Fruit fly (Drosophila melanogaster) whole organism, embryonic: ENCODE results near the gene CG43077.

Experiments
- ATbp ChIP-seq: fragments of 200-800 bp; sonication (Bioruptor generic); optimal IDR thresholded peaks from 2 replicates; lab custom pipeline; 2017; ENCODE audit warnings: missing biosample characterization, mild to moderate bottlenecking, missing genetic modification characterization, missing genetic modification reagents
- Bdp1 ChIP-seq: fragments of 200-800 bp; sonication (Bioruptor generic); optimal IDR thresholded peaks from 3 replicates; lab custom pipeline; 2016; ENCODE audit warnings: missing biosample characterization, missing genetic modification characterization
- CG1024 ChIP-seq: fragments of 200-800 bp; sonication (Bioruptor generic); IDR thresholded peaks from 2 replicates; pipeline ENCODE4 v1.3.6; 2022; ENCODE audit warnings: missing biosample characterization, missing genetic modification characterization
- CG10267 ChIP-seq: fragments of 200-800 bp; sonication (Bioruptor generic); optimal IDR thresholded peaks from 2 replicates; lab custom pipeline; 2018; ENCODE audit warnings: missing biosample characterization, mild to moderate bottlenecking, missing genetic modification characterization, moderate library complexity
- CG10431 ChIP-seq: fragments of 200-800 bp; sonication (Bioruptor generic); optimal IDR thresholded peaks from 3 replicates; lab custom pipeline; 2018; ENCODE audit warnings: missing biosample characterization, mild to moderate bottlenecking, missing genetic modification characterization
- CG10462 ChIP-seq: fragments of 200-800 bp; sonication (Bioruptor generic); optimal IDR thresholded peaks from 2 replicates; lab custom pipeline; 2016; ENCODE audit warnings: missing biosample characterization, missing genetic modification characterization
- CG12155 ChIP-seq: fragments of 200-800 bp; sonication (Bioruptor generic); optimal IDR thresholded peaks from 3 replicates; lab custom pipeline; 2016; ENCODE audit warnings: missing biosample characterization, missing genetic modification characterization
- CG12219 ChIP-seq: fragments of 200-800 bp; sonication (Bioruptor generic); optimal IDR thresholded peaks from 3 replicates; lab custom pipeline; 2018; ENCODE audit warnings: missing biosample characterization, mild to moderate bottlenecking, missing genetic modification characterization
- CG13775 ChIP-seq: fragments of 200-800 bp; sonication (Bioruptor generic); optimal IDR thresholded peaks from 3 replicates; lab custom pipeline; 2017; ENCODE audit warnings: missing biosample characterization, mild to moderate bottlenecking, missing genetic modification characterization
- CG15514 ChIP-seq: fragments of 200-800 bp; sonication (Bioruptor generic); optimal IDR thresholded peaks from 3 replicates; lab custom pipeline; 2017; ENCODE audit warnings: missing biosample characterization, missing genetic modification characterization, mild to moderate bottlenecking, moderate library complexity, missing genetic modification reagents
- CG17359 ChIP-seq: fragments of 200-800 bp; sonication (Bioruptor generic); optimal IDR thresholded peaks from 3 replicates; lab custom pipeline; 2018; ENCODE audit warnings: missing biosample characterization, mild to moderate bottlenecking, missing genetic modification characterization, moderate library complexity
- CG18619 ChIP-seq: fragments of 200-800 bp; sonication (Bioruptor generic); optimal IDR thresholded peaks from 3 replicates; lab custom pipeline; 2017; ENCODE audit warnings: missing biosample characterization, mild to moderate bottlenecking, missing genetic modification characterization
- CG2199 ChIP-seq: fragments of 200-800 bp; sonication (Bioruptor generic); IDR thresholded peaks from 3 replicates; pipeline ENCODE4 v1.3.6; 2022; ENCODE audit warnings: missing biosample characterization, missing genetic modification characterization
- CG2712 ChIP-seq: fragments of 200-800 bp; optimal IDR thresholded peaks from 3 replicates; lab custom pipeline; 2019; ENCODE audit warnings: missing biosample characterization, mild to moderate bottlenecking, missing genetic modification characterization, moderate library complexity
- CG31388 ChIP-seq: fragments of 200-800 bp; sonication (Bioruptor generic); optimal IDR thresholded peaks from 2 replicates; lab custom pipeline; 2016; ENCODE audit warnings: missing biosample characterization, missing genetic modification characterization
- CG33213 ChIP-seq: fragments of 200-800 bp; sonication (Bioruptor generic); optimal IDR thresholded peaks from 3 replicates; lab custom pipeline; 2016; ENCODE audit warnings: missing biosample characterization, missing genetic modification characterization
- CG3995 ChIP-seq: fragments of 200-800 bp; sonication (Bioruptor generic); optimal IDR thresholded peaks from 3 replicates; lab custom pipeline; 2016; ENCODE audit warnings: missing biosample characterization, missing genetic modification characterization
- CG42726 ChIP-seq: fragments of 200-800 bp; sonication (Bioruptor generic); IDR thresholded peaks from 2 replicates; pipeline ENCODE4 v1.3.6; 2022; ENCODE audit warnings: missing biosample characterization, missing genetic modification characterization; ENCODE audit not compliant: partially characterized antibody
- CG7357 ChIP-seq: fragments of 200-800 bp; sonication (Bioruptor generic); IDR thresholded peaks from 3 replicates; pipeline ENCODE4 v1.3.6; 2022; ENCODE audit warnings: missing biosample characterization, missing genetic modification characterization
- Eip74EF ChIP-seq, 2 experiments: fragments of 200-800 bp in 1 of 2; fragments of >200 bp in 1 of 2; sonication (Bioruptor generic) in 1 of 2; optimal IDR thresholded peaks; 2 replicates each; lab custom pipeline; 2017 to 2019; ENCODE audit warnings: missing biosample characterization in 2 of 2, missing genetic modification characterization in 2 of 2, mild to moderate bottlenecking in 1 of 2, moderate library complexity in 1 of 2
- Ets97D ChIP-seq: fragments of 200-800 bp; sonication (Bioruptor generic); optimal IDR thresholded peaks from 3 replicates; lab custom pipeline; 2016; ENCODE audit warnings: missing biosample characterization, missing genetic modification characterization
- Fer3 ChIP-seq: fragments of 200-800 bp; sonication (Bioruptor generic); optimal IDR thresholded peaks from 2 replicates; lab custom pipeline; 2018; ENCODE audit warnings: missing biosample characterization, mild to moderate bottlenecking, missing genetic modification characterization, moderate library complexity
- Gug ChIP-seq: fragments of 200-800 bp; sonication (Bioruptor generic); IDR thresholded peaks from 4 replicates; pipeline ENCODE4 v1.3.6; 2022; ENCODE audit warnings: missing biosample characterization, missing genetic modification characterization
- HmgD ChIP-seq: fragments of 200-800 bp; sonication (Bioruptor generic); optimal IDR thresholded peaks from 3 replicates; lab custom pipeline; 2016; ENCODE audit warnings: missing biosample characterization, missing genetic modification characterization
- Hr78 ChIP-seq, 2 experiments: fragments of 200-800 bp in 1 of 2; fragments of >200 bp in 1 of 2; sonication (Bioruptor generic) in 1 of 2; optimal IDR thresholded peaks; 2 replicates each; lab custom pipeline; 2017 to 2019; ENCODE audit warnings: missing biosample characterization in 2 of 2, missing genetic modification characterization in 2 of 2, mild to moderate bottlenecking in 1 of 2, moderate library complexity in 1 of 2
- MESR4 ChIP-seq: fragments of 200-800 bp; sonication (Bioruptor generic); optimal IDR thresholded peaks from 2 replicates; lab custom pipeline; 2018; ENCODE audit warnings: missing biosample characterization, mild to moderate bottlenecking, missing genetic modification characterization, moderate library complexity
- NK7.1 ChIP-seq: fragments of 200-800 bp; sonication (Bioruptor generic); optimal IDR thresholded peaks from 3 replicates; lab custom pipeline; 2016; ENCODE audit warnings: missing biosample characterization, missing genetic modification characterization
- Poxn ChIP-seq: fragments of 200-800 bp; sonication (Bioruptor generic); IDR thresholded peaks from 2 replicates; pipeline ENCODE4 v1.3.6; 2022; ENCODE audit warnings: missing biosample characterization, missing genetic modification characterization
- TFAM ChIP-seq: fragments of 200-800 bp; sonication (Bioruptor generic); optimal IDR thresholded peaks from 2 replicates; lab custom pipeline; 2017; ENCODE audit warnings: missing biosample characterization, missing genetic modification characterization, inconsistent platforms
- Tbp ChIP-seq: fragments of >200 bp; optimal IDR thresholded peaks from 2 replicates; lab custom pipeline; 2018; ENCODE audit warnings: missing biosample characterization, missing genetic modification characterization
- bsh ChIP-seq, 2 experiments: fragments of 200-800 bp; sonication (Bioruptor generic); optimal IDR thresholded peaks; 2 replicates each; lab custom pipeline; 2017 to 2018; ENCODE audit warnings: mild to moderate bottlenecking in 2 of 2, missing biosample characterization in 2 of 2, missing genetic modification characterization in 2 of 2, moderate library complexity in 1 of 2
- dan ChIP-seq: fragments of 200-800 bp; sonication (Bioruptor generic); IDR thresholded peaks from 2 replicates; pipeline ENCODE4 v1.3.6; 2022; ENCODE audit warnings: missing biosample characterization, missing genetic modification characterization
- ems ChIP-seq: fragments of 200-800 bp; sonication (Bioruptor generic); optimal IDR thresholded peaks from 3 replicates; lab custom pipeline; 2016; ENCODE audit warnings: missing biosample characterization, missing genetic modification characterization
- fd102C ChIP-seq: fragments of 200-800 bp; sonication (Bioruptor generic); optimal IDR thresholded peaks from 2 replicates; lab custom pipeline; 2018; ENCODE audit warnings: missing biosample characterization, mild to moderate bottlenecking, missing genetic modification characterization, moderate library complexity
- fu2 ChIP-seq: fragments of 200-800 bp; sonication (Bioruptor generic); optimal IDR thresholded peaks from 2 replicates; lab custom pipeline; 2016; ENCODE audit warnings: missing biosample characterization, missing genetic modification characterization
- jing ChIP-seq: fragments of 200-800 bp; sonication (Bioruptor generic); optimal IDR thresholded peaks from 2 replicates; lab custom pipeline; 2018; ENCODE audit warnings: missing biosample characterization, mild to moderate bottlenecking, missing genetic modification characterization
- nau ChIP-seq: fragments of 200-800 bp; sonication (Bioruptor generic); optimal IDR thresholded peaks from 3 replicates; lab custom pipeline; 2017; ENCODE audit warnings: missing biosample characterization, mild to moderate bottlenecking, missing genetic modification characterization, missing genetic modification reagents
- nerfin-1 ChIP-seq: fragments of 200-800 bp; sonication (Bioruptor generic); optimal IDR thresholded peaks from 3 replicates; lab custom pipeline; 2019; ENCODE audit warnings: missing biosample characterization, mild to moderate bottlenecking, missing genetic modification characterization, moderate library complexity
- nom ChIP-seq: fragments of 200-800 bp; sonication (Bioruptor generic); optimal IDR thresholded peaks from 2 replicates; lab custom pipeline; 2017; ENCODE audit warnings: missing biosample characterization, missing genetic modification characterization, mild to moderate bottlenecking, moderate library complexity, missing genetic modification reagents
- p53 ChIP-seq: fragments of 200-800 bp; sonication (Bioruptor generic); optimal IDR thresholded peaks from 2 replicates; lab custom pipeline; 2016; ENCODE audit warnings: missing biosample characterization, missing genetic modification characterization
- pfk ChIP-seq: fragments of 200-800 bp; sonication (Bioruptor generic); optimal IDR thresholded peaks from 2 replicates; lab custom pipeline; 2018; ENCODE audit warnings: missing biosample characterization, mild to moderate bottlenecking, missing genetic modification characterization, moderate library complexity
- ro ChIP-seq: fragments of 200-800 bp; sonication (Bioruptor generic); IDR thresholded peaks from 2 replicates; pipeline ENCODE4 v1.3.6; 2022; ENCODE audit warnings: missing biosample characterization, missing genetic modification characterization
- salm ChIP-seq: fragments of 200-800 bp; sonication (Bioruptor generic); optimal IDR thresholded peaks from 2 replicates; lab custom pipeline; 2018; ENCODE audit warnings: missing biosample characterization, mild to moderate bottlenecking, missing genetic modification characterization
- seq ChIP-seq: fragments of 200-800 bp; sonication (Bioruptor generic); IDR thresholded peaks from 2 replicates; pipeline ENCODE4 v1.3.6; 2022; ENCODE audit warnings: missing biosample characterization, missing genetic modification characterization
- so ChIP-seq: fragments of 200-800 bp; sonication (Bioruptor generic); IDR thresholded peaks from 3 replicates; pipeline ENCODE4 v1.3.6; 2022; ENCODE audit warnings: missing biosample characterization, missing genetic modification characterization
- toy ChIP-seq: fragments of 200-800 bp; sonication (Bioruptor generic); IDR thresholded peaks from 2 replicates; pipeline ENCODE4 v1.3.6; 2022; ENCODE audit warnings: missing biosample characterization, missing genetic modification characterization
- tx ChIP-seq: fragments of 200-800 bp; sonication (Bioruptor generic); optimal IDR thresholded peaks from 2 replicates; lab custom pipeline; 2016; ENCODE audit warnings: missing biosample characterization, missing genetic modification characterization
- zfh1 ChIP-seq: fragments of 200-800 bp; sonication (Bioruptor generic); IDR thresholded peaks from 3 replicates; pipeline ENCODE4 v1.3.6; 2022; ENCODE audit warnings: missing biosample characterization, missing genetic modification characterization
- zfh2 ChIP-seq: fragments of 200-800 bp; sonication (Bioruptor generic); optimal IDR thresholded peaks from 2 replicates; lab custom pipeline; 2016; ENCODE audit warnings: missing biosample characterization, missing genetic modification characterization

Gene CG43077

dm6 chrX:17078139-17078977 is 10.0 kb upstream of the CG43077 start, which contains the start of gene CG4949 (continued):
- TF ChIP-seq CG42726 (GFP tag; lab: Robert Waterston, UW) (peak; percentile 85), CG18619 (GFP tag; lab: Kevin White, UChicago) (no peak), CG1024 (no peak), CG31388 (GFP tag; lab: Kevin White, UChicago) (no peak), CG2199 (GFP tag; lab: Robert Waterston, UW) (no peak), tx (GFP tag; lab: Kevin White, UChicago) (no peak), ems (GFP tag; lab: Kevin White, UChicago) (no peak), fu2 (GFP tag; lab: Kevin White, UChicago) (no peak), Tbp (no peak), nau (no peak), Hr78 (GFP tag; optimal IDR thresholded peaks at IDR 0.05; lab: Kevin White, UChicago) (no peak), Poxn (GFP tag; lab: Robert Waterston, UW) (no peak), ATbp (GFP tag; lab: Kevin White, UChicago) (no peak), salm (no peak), MESR4 (GFP tag; lab: Kevin White, UChicago) (peak; percentile 23), NK7.1 (GFP tag; lab: Kevin White, UChicago) (no peak), bsh (GFP tag; optimal IDR thresholded peaks at IDR 0.05; lab: Kevin White, UChicago) (peak in 1 of 2 experiments; percentile 8), Bdp1 (GFP tag; lab: Kevin White, UChicago) (no peak), TFAM (GFP tag; lab: Kevin White, UChicago) (no peak), CG10267 (tag; lab: Kevin White, UChicago) (peak; percentile 7), p53 (GFP tag; lab: Kevin White, UChicago) (no peak), jing (no peak), nom (no peak), HmgD (GFP tag; lab: Kevin White, UChicago) (no peak), zfh1 (GFP tag; lab: Robert Waterston, UW) (no peak), Fer3 (no peak), CG33213 (GFP tag; lab: Kevin White, UChicago) (no peak), CG12155 (no peak), fd102C (no peak), CG7357 (GFP tag; lab: Robert Waterston, UW) (no peak), CG12219 (no peak), CG2712 (peak; percentile 21), CG13775 (GFP tag; lab: Kevin White, UChicago) (peak; percentile 26), CG10431 (GFP tag; lab: Kevin White, UChicago) (no peak), nerfin-1 (no peak), zfh2 (GFP tag; lab: Kevin White, UChicago) (no peak), CG3995 (GFP tag; lab: Kevin White, UChicago) (peak; percentile 76), seq (GFP tag; lab: Robert Waterston, UW) (no peak), ro (no peak), pfk (no peak), CG10462 (GFP tag; lab: Kevin White, UChicago) (no peak), toy (GFP tag; lab: Robert Waterston, UW) (no peak), Gug (GFP tag; lab: Robert Waterston, UW) (no peak; the same call in 3 of the 4 replicates), CG15514 (peak; percentile 25), dan (no peak), CG17359 (no peak), so (GFP tag; lab: Robert Waterston, UW) (no peak), Ets97D (GFP tag; lab: Kevin White, UChicago) (no peak), Eip74EF (GFP tag; optimal IDR thresholded peaks at IDR 0.05; lab: Kevin White, UChicago) (no peak)
